Worm (Caenorhabditis elegans) whole organism, young adult: ENCODE measurements around the gene mtx-2.

Source experiments
- C06A6.2 ChIP-seq: fragments of 200-800 bp; sonication (Bioruptor generic); conservative IDR thresholded peaks from 2 replicates; pipeline ENCODE4 v1.3.6; 2022; ENCODE audit warnings: missing genetic modification characterization, missing compliant biosample characterization
- F10E7.11 ChIP-seq: sonication (generic microtip); optimal IDR thresholded peaks from 2 replicates; lab custom pipeline; 2017; ENCODE audit warnings: mild to moderate bottlenecking, missing genetic modification characterization, moderate library complexity, missing compliant biosample characterization
- F22D6.2 ChIP-seq: sonication (generic microtip); optimal IDR thresholded peaks from 2 replicates; lab custom pipeline; 2016; ENCODE audit warnings: mild to moderate bottlenecking, missing genetic modification characterization, missing compliant biosample characterization
- F37B4.10 ChIP-seq: fragments of 200-800 bp; sonication (Bioruptor generic); IDR thresholded peaks from 2 replicates; pipeline ENCODE4 v1.3.6; 2022; ENCODE audit warnings: missing genetic modification characterization, missing compliant biosample characterization
- F52B5.7 ChIP-seq: sonication (generic microtip); optimal IDR thresholded peaks from 2 replicates; lab custom pipeline; 2016; ENCODE audit warnings: mild to moderate bottlenecking, missing genetic modification characterization, missing compliant biosample characterization
- F55B11.4 ChIP-seq: sonication (generic microtip); optimal IDR thresholded peaks from 2 replicates; lab custom pipeline; 2016; ENCODE audit warnings: missing compliant biosample characterization, missing genetic modification characterization, borderline replicate concordance; ENCODE audit not compliant: insufficient read depth
- K12H6.12 ChIP-seq: fragments of 200-800 bp; sonication (Bioruptor generic); optimal IDR thresholded peaks from 2 replicates; lab custom pipeline; 2018; ENCODE audit warnings: mild to moderate bottlenecking, missing genetic modification characterization, missing compliant biosample characterization
- T07F8.4 ChIP-seq: sonication (generic microtip); optimal IDR thresholded peaks from 2 replicates; lab custom pipeline; 2016; ENCODE audit warnings: mild to moderate bottlenecking, missing genetic modification characterization, moderate library complexity, missing compliant biosample characterization
- ama-1 ChIP-seq, 3 experiments: fragments of 150-350 bp in 1 of 3; sonication (generic microtip) in 2 of 3; optimal IDR thresholded peaks; 2 replicates each; lab custom pipeline; 2014 to 2018; ENCODE audit warnings: missing biosample characterization in 2 of 3, missing genetic modification characterization in 2 of 3, missing genetic modification reagents in 2 of 3
- aptf-2 ChIP-seq: fragments of 200-800 bp; sonication (Bioruptor generic); conservative IDR thresholded peaks from 2 replicates; pipeline ENCODE4 v1.3.6; 2022; ENCODE audit warnings: missing genetic modification reagents, missing genetic modification characterization, missing compliant biosample characterization
- attf-6 ChIP-seq: fragments of 200-800 bp; sonication (Bioruptor generic); IDR thresholded peaks from 2 replicates; pipeline ENCODE4 v1.3.6; 2022; ENCODE audit warnings: missing genetic modification reagents, missing genetic modification characterization, missing compliant biosample characterization
- bed-1 ChIP-seq: fragments of 200-800 bp; sonication (Bioruptor generic); IDR thresholded peaks from 2 replicates; pipeline ENCODE4 v1.3.6; 2022; ENCODE audit warnings: missing genetic modification reagents, missing genetic modification characterization, missing compliant biosample characterization
- cebp-1 ChIP-seq, 2 experiments: fragments of 200-800 bp in 1 of 2; sonication (Bioruptor generic) in 1 of 2; sonication (generic microtip) in 1 of 2; IDR thresholded peaks in 1 of 2; optimal IDR thresholded peaks in 1 of 2; 2 replicates each; pipeline versions ENCODE4 v1.3.6 to Lab custom; 2017 to 2022; ENCODE audit warnings: missing compliant biosample characterization in 2 of 2, missing genetic modification characterization in 2 of 2, mild to moderate bottlenecking in 1 of 2, missing genetic modification reagents in 1 of 2, moderate library complexity in 1 of 2
- cebp-2 ChIP-seq: fragments of 200-800 bp; sonication (Bioruptor generic); IDR thresholded peaks from 2 replicates; pipeline ENCODE4 v1.3.6; 2022; ENCODE audit warnings: missing genetic modification characterization, missing compliant biosample characterization
- ceh-27 ChIP-seq: fragments of 200-800 bp; sonication (Bioruptor generic); optimal IDR thresholded peaks from 2 replicates; lab custom pipeline; 2018; ENCODE audit warnings: mild to moderate bottlenecking, missing genetic modification characterization, moderate library complexity, missing compliant biosample characterization
- ceh-40 ChIP-seq: fragments of 200-800 bp; sonication (Bioruptor generic); IDR thresholded peaks from 2 replicates; pipeline ENCODE4 v1.3.6; 2022; ENCODE audit warnings: missing genetic modification characterization, missing compliant biosample characterization
- ceh-91 ChIP-seq: fragments of 200-800 bp; sonication (Bioruptor generic); IDR thresholded peaks from 2 replicates; pipeline ENCODE4 v1.3.6; 2022; ENCODE audit warnings: missing genetic modification reagents, missing genetic modification characterization, missing compliant biosample characterization
- die-1 ChIP-seq: sonication (generic microtip); optimal IDR thresholded peaks from 2 replicates; lab custom pipeline; 2016; ENCODE audit warnings: missing genotype, mild to moderate bottlenecking, missing genetic modification characterization, missing compliant biosample characterization
- dox-1 ChIP-seq: fragments of 200-800 bp; sonication (Bioruptor generic); IDR thresholded peaks from 2 replicates; pipeline ENCODE4 v1.3.6; 2022; ENCODE audit warnings: missing genetic modification reagents, missing genetic modification characterization, missing compliant biosample characterization
- dpl-1 ChIP-seq: fragments of 150-350 bp; optimal IDR thresholded peaks from 2 replicates; lab custom pipeline; 2014; ENCODE audit warnings: missing biosample characterization, missing genetic modification reagents, missing genetic modification characterization
- ekl-4 ChIP-seq: fragments of 200-800 bp; sonication (Bioruptor generic); IDR thresholded peaks from 2 replicates; pipeline ENCODE4 v1.3.6; 2022; ENCODE audit warnings: missing genetic modification reagents, missing genetic modification characterization, missing compliant biosample characterization
- ets-4 ChIP-seq: fragments of 200-800 bp; sonication (Bioruptor generic); optimal IDR thresholded peaks from 2 replicates; lab custom pipeline; 2018; ENCODE audit warnings: mild to moderate bottlenecking, missing genetic modification characterization, missing compliant biosample characterization
- hlh-26 ChIP-seq: fragments of 200-800 bp; sonication (Bioruptor generic); conservative IDR thresholded peaks from 2 replicates; pipeline ENCODE4 v1.3.6; 2022; ENCODE audit warnings: missing genetic modification reagents, missing genetic modification characterization, missing compliant biosample characterization
- hmg-1.2 ChIP-seq: fragments of 200-800 bp; sonication (Bioruptor generic); IDR thresholded peaks from 2 replicates; pipeline ENCODE4 v1.3.6; 2022; ENCODE audit warnings: missing genetic modification reagents, missing genetic modification characterization, missing compliant biosample characterization
- hrde-1 ChIP-seq: sonication (generic microtip); optimal IDR thresholded peaks from 2 replicates; lab custom pipeline; 2016; ENCODE audit warnings: missing genetic modification characterization, mild to moderate bottlenecking, missing compliant biosample characterization, moderate library complexity, missing genotype, missing genetic modification reagents, borderline replicate concordance
- let-526 ChIP-seq: fragments of 200-800 bp; sonication (Bioruptor generic); IDR thresholded peaks from 2 replicates; pipeline ENCODE4 v1.3.6; 2022; ENCODE audit warnings: missing genetic modification reagents, missing genetic modification characterization, missing compliant biosample characterization
- lin-35 ChIP-seq, 3 experiments: fragments of 150-350 bp in 2 of 3; sonication (generic microtip) in 1 of 3; optimal IDR thresholded peaks; 2 replicates each; lab custom pipeline; 2014 to 2018; ENCODE audit warnings: missing biosample characterization in 3 of 3, missing genetic modification characterization in 3 of 3, missing genetic modification reagents in 3 of 3
- lin-54 ChIP-seq: fragments of 200-800 bp; sonication (Bioruptor generic); optimal IDR thresholded peaks from 2 replicates; lab custom pipeline; 2018; ENCODE audit warnings: mild to moderate bottlenecking, missing genetic modification characterization, missing compliant biosample characterization
- nfya-2 ChIP-seq: fragments of 200-800 bp; sonication (Bioruptor generic); IDR thresholded peaks from 2 replicates; pipeline ENCODE4 v1.3.6; 2022; ENCODE audit warnings: missing genetic modification reagents, missing genetic modification characterization, missing compliant biosample characterization
- nfyb-1 ChIP-seq: fragments of 200-800 bp; sonication (Bioruptor generic); IDR thresholded peaks from 2 replicates; pipeline ENCODE4 v1.3.6; 2022; ENCODE audit warnings: missing genetic modification reagents, missing genetic modification characterization, missing compliant biosample characterization
- nhr-27 ChIP-seq: fragments of 200-800 bp; sonication (Bioruptor generic); optimal IDR thresholded peaks from 2 replicates; lab custom pipeline; 2018; ENCODE audit warnings: mild to moderate bottlenecking, missing genetic modification characterization, moderate library complexity, missing compliant biosample characterization
- nhr-90 ChIP-seq: sonication (generic microtip); optimal IDR thresholded peaks from 2 replicates; lab custom pipeline; 2016; ENCODE audit warnings: missing genotype, mild to moderate bottlenecking, missing genetic modification characterization, missing compliant biosample characterization
- rpc-1 ChIP-seq, 2 experiments: fragments of 150-350 bp in 1 of 2; sonication (generic microtip) in 1 of 2; optimal IDR thresholded peaks; 2 replicates each; lab custom pipeline; 2014 to 2018; ENCODE audit warnings: missing biosample characterization in 1 of 2, missing genetic modification characterization in 1 of 2, missing genetic modification reagents in 1 of 2, missing genotype in 1 of 2
- sdz-38 ChIP-seq: sonication (generic microtip); optimal IDR thresholded peaks from 2 replicates; lab custom pipeline; 2016; ENCODE audit warnings: missing genotype, missing genetic modification characterization, missing compliant biosample characterization
- snpc-1.1 ChIP-seq: sonication (generic microtip); optimal IDR thresholded peaks from 2 replicates; lab custom pipeline; 2017; ENCODE audit warnings: missing genetic modification characterization, mild to moderate bottlenecking, missing compliant biosample characterization, antibody characterized with exemption, moderate library complexity, missing genotype, missing genetic modification reagents; ENCODE audit not compliant: insufficient read depth
- xnd-1 ChIP-seq: sonication (generic microtip); optimal IDR thresholded peaks from 2 replicates; lab custom pipeline; 2016; ENCODE audit warnings: missing genotype, missing genetic modification reagents, missing genetic modification characterization, missing compliant biosample characterization
- zfh-2 ChIP-seq: fragments of 200-800 bp; sonication (Bioruptor generic); conservative IDR thresholded peaks from 2 replicates; pipeline ENCODE4 v1.3.6; 2022; ENCODE audit warnings: missing genetic modification reagents, missing genetic modification characterization, missing compliant biosample characterization
- ztf-18 ChIP-seq: sonication (generic microtip); optimal IDR thresholded peaks from 2 replicates; lab custom pipeline; 2016; ENCODE audit warnings: missing genotype, mild to moderate bottlenecking, missing genetic modification characterization, missing compliant biosample characterization

mtx-2 gene

ce11 chrIII:7728494-7728893 is 34.9 kb downstream of the mtx-2 start (continued):
- TF ChIP-seq cebp-1 (GFP tag; IDR thresholded peaks at IDR 0.05; lab: Robert Waterston, UW): no peak
- TF ChIP-seq cebp-1 (tag; optimal IDR thresholded peaks at IDR 0.05; lab: Kevin White, UChicago): no peak
- TF ChIP-seq T07F8.4: no peak
- TF ChIP-seq, all 124 proteins: peak for 21

ce11 chrIII:7726500-7726899 is 36.9 kb downstream of the mtx-2 start:
- TF ChIP-seq die-1 (no peak), hrde-1 (tag; lab: Kevin White, UChicago) (no peak), C06A6.2 (no peak), F37B4.10 (GFP tag; lab: Robert Waterston, UW) (no peak)

ce11 chrIII:7725483-7726250 is 37.7 kb downstream of the mtx-2 start:
- TF ChIP-seq ama-1 (optimal IDR thresholded peaks at IDR 0.05; lab: Kevin White, UChicago) (no peak), ama-1 (GFP tag; optimal IDR thresholded peaks at IDR 0.05; lab: Kevin White, UChicago) (peak in 1 of 2 experiments; percentile 33), F22D6.2 (tag; lab: Kevin White, UChicago) (no peak), zfh-2 (GFP tag; lab: Robert Waterston, UW) (peak; percentile 39; the same call in 1 of the 2 replicates), ceh-40 (GFP tag; lab: Robert Waterston, UW) (no peak), attf-6 (GFP tag; lab: Robert Waterston, UW) (no peak), hlh-26 (GFP tag; lab: Robert Waterston, UW) (no peak), ztf-18 (tag; lab: Kevin White, UChicago) (no peak), aptf-2 (GFP tag; lab: Robert Waterston, UW) (no peak), F10E7.11 (no peak), lin-35 (GFP tag; optimal IDR thresholded peaks at IDR 0.05; lab: Kevin White, UChicago) (peak in 1 of 3 experiments; percentile 37), nhr-90 (tag; lab: Kevin White, UChicago) (no peak), rpc-1 (optimal IDR thresholded peaks at IDR 0.05; lab: Kevin White, UChicago) (no peak), rpc-1 (tag; optimal IDR thresholded peaks at IDR 0.05; lab: Kevin White, UChicago) (no peak), snpc-1.1 (no peak), ekl-4 (GFP tag; lab: Robert Waterston, UW) (0 out of 2 replicates have a peak, but pooled peaks have one; percentile 45), sdz-38 (no peak), nhr-27 (tag; lab: Kevin White, UChicago) (no peak), lin-54 (GFP tag; lab: Kevin White, UChicago) (no peak), F52B5.7 (tag; lab: Kevin White, UChicago) (no peak), dpl-1 (GFP tag; lab: Kevin White, UChicago) (no peak), xnd-1 (tag; lab: Kevin White, UChicago) (no peak), cebp-2 (GFP tag; lab: Robert Waterston, UW) (no peak), ceh-91 (no peak), hmg-1.2 (peak; percentile 5; the same call in 1 of the 2 replicates), nfya-2 (GFP tag; lab: Robert Waterston, UW) (no peak), bed-1 (GFP tag; lab: Robert Waterston, UW) (no peak), dox-1 (GFP tag; lab: Robert Waterston, UW) (peak; percentile 36; the same call in 1 of the 2 replicates), K12H6.12 (tag; lab: Kevin White, UChicago) (peak; percentile 16), F55B11.4 (tag; lab: Kevin White, UChicago) (no peak), let-526 (GFP tag; lab: Robert Waterston, UW) (no peak), ceh-27 (GFP tag; lab: Kevin White, UChicago) (peak; percentile 27), nfyb-1 (GFP tag; lab: Robert Waterston, UW) (peak; percentile 27; the same call in 1 of the 2 replicates), cebp-1 (GFP tag; IDR thresholded peaks at IDR 0.05; lab: Robert Waterston, UW) (no peak), cebp-1 (tag; optimal IDR thresholded peaks at IDR 0.05; lab: Kevin White, UChicago) (peak; percentile 8), ets-4 (GFP tag; lab: Kevin White, UChicago) (no peak)
